Worm (Caenorhabditis elegans) whole organism, L4 larva: ENCODE results near the gene C02F5.5.

Experiments
- ceh-82 ChIP-seq: sonication (generic microtip); optimal IDR thresholded peaks from 2 replicates; lab custom pipeline; 2017; ENCODE audit warnings: missing biosample characterization, missing genetic modification characterization
- fkh-10 ChIP-seq: fragments of 150-350 bp; optimal IDR thresholded peaks from 2 replicates; lab custom pipeline; 2014; ENCODE audit warnings: missing biosample characterization, missing genetic modification reagents, missing genetic modification characterization
- jun-1 ChIP-seq: fragments of 150-350 bp; optimal IDR thresholded peaks from 2 replicates; lab custom pipeline; 2014; ENCODE audit warnings: missing biosample characterization, missing genetic modification reagents, missing genetic modification characterization
- lin-39 ChIP-seq: fragments of 150-350 bp; optimal IDR thresholded peaks from 2 replicates; lab custom pipeline; 2014; ENCODE audit warnings: missing biosample characterization, missing genetic modification reagents, missing genetic modification characterization
- nhr-48 ChIP-seq: sonication (generic microtip); optimal IDR thresholded peaks from 2 replicates; lab custom pipeline; 2016; ENCODE audit warnings: mild to moderate bottlenecking, missing genetic modification characterization, missing compliant biosample characterization
- nhr-77 ChIP-seq: fragments of 150-350 bp; optimal IDR thresholded peaks from 2 replicates; lab custom pipeline; 2014; ENCODE audit warnings: missing biosample characterization, missing genetic modification characterization
- spr-3 ChIP-seq: fragments of 200-800 bp; sonication (Bioruptor generic); optimal IDR thresholded peaks from 2 replicates; lab custom pipeline; 2018; ENCODE audit warnings: mild to moderate bottlenecking, missing genetic modification characterization, missing compliant biosample characterization
- tag-97 ChIP-seq: fragments of 200-800 bp; sonication (Bioruptor generic); IDR thresholded peaks from 2 replicates; pipeline ENCODE4 v1.3.6; 2022; ENCODE audit warnings: missing genetic modification characterization, missing compliant biosample characterization

ce11 chrIII:8247051-8247450, 11.1 kb downstream of the C02F5.5 start, which contains the start of gene C02F5.13:
- TF ChIP-seq nhr-77 (tag; lab: Kevin White, UChicago) = no peak
- no peak for TF ChIP-seq nhr-48 (tag; lab: Kevin White, UChicago)
- no peak for TF ChIP-seq lin-39 (tag; lab: Kevin White, UChicago)
- TF ChIP-seq fkh-10 (GFP tag; lab: Kevin White, UChicago) = no peak
- no peak for TF ChIP-seq tag-97
- no peak for TF ChIP-seq spr-3 (GFP tag; lab: Kevin White, UChicago)
- TF ChIP-seq ceh-82 = no peak
- no peak for TF ChIP-seq jun-1 (tag; lab: Kevin White, UChicago)
